Fruit fly (Drosophila melanogaster) whole organism, embryonic: ENCODE results near the gene Cpr.

Experiments used
- Bteb2 ChIP-seq: fragments of 200-800 bp; sonication (Bioruptor generic); optimal IDR thresholded peaks from 2 replicates; lab custom pipeline; 2016; ENCODE audit warnings: missing biosample characterization, missing genetic modification characterization
- CG10274 ChIP-seq: fragments of 200-800 bp; sonication (Bioruptor generic); optimal IDR thresholded peaks from 3 replicates; lab custom pipeline; 2017; ENCODE audit warnings: missing biosample characterization, mild to moderate bottlenecking, missing genetic modification characterization
- CG10654 ChIP-seq: fragments of 200-800 bp; sonication (Bioruptor generic); optimal IDR thresholded peaks from 2 replicates; lab custom pipeline; 2016; ENCODE audit warnings: missing biosample characterization, missing genetic modification characterization
- CG11696 ChIP-seq: fragments of 200-800 bp; sonication (Bioruptor generic); IDR thresholded peaks from 2 replicates; pipeline ENCODE4 v1.3.6; 2022; ENCODE audit warnings: missing biosample characterization, missing genetic modification characterization
- CG12942 ChIP-seq: fragments of 200-800 bp; sonication (Bioruptor generic); optimal IDR thresholded peaks from 3 replicates; lab custom pipeline; 2016; ENCODE audit warnings: missing biosample characterization, missing genetic modification characterization
- CG13123 ChIP-seq: fragments of 200-800 bp; sonication (Bioruptor generic); optimal IDR thresholded peaks from 2 replicates; lab custom pipeline; 2016; ENCODE audit warnings: missing biosample characterization, missing genetic modification characterization
- CG13287 ChIP-seq: fragments of 200-800 bp; sonication (Bioruptor generic); IDR thresholded peaks from 2 replicates; pipeline ENCODE4 v1.3.6; 2022; ENCODE audit warnings: missing biosample characterization, missing genetic modification characterization; ENCODE audit not compliant: partially characterized antibody
- CG14860 ChIP-seq: fragments of 200-800 bp; sonication (Bioruptor generic); IDR thresholded peaks from 3 replicates; pipeline ENCODE4 v1.3.6; 2022; ENCODE audit warnings: missing biosample characterization, missing genetic modification characterization; ENCODE audit not compliant: partially characterized antibody
- CG16863 ChIP-seq: fragments of 200-800 bp; sonication (Bioruptor generic); optimal IDR thresholded peaks from 3 replicates; lab custom pipeline; 2016; ENCODE audit warnings: missing biosample characterization, missing genetic modification characterization
- CG17186 ChIP-seq: fragments of 200-800 bp; sonication (Bioruptor generic); optimal IDR thresholded peaks from 3 replicates; lab custom pipeline; 2017; ENCODE audit warnings: missing biosample characterization, missing genetic modification reagents, missing genetic modification characterization
- CG17802 ChIP-seq: fragments of 200-800 bp; sonication (Bioruptor generic); optimal IDR thresholded peaks from 2 replicates; lab custom pipeline; 2018; ENCODE audit warnings: missing biosample characterization, mild to moderate bottlenecking, missing genetic modification characterization, moderate library complexity
- CG17829 ChIP-seq: fragments of 200-800 bp; optimal IDR thresholded peaks from 2 replicates; lab custom pipeline; 2019; ENCODE audit warnings: missing biosample characterization, mild to moderate bottlenecking, missing genetic modification characterization, moderate library complexity
- CG2129 ChIP-seq: fragments of 200-800 bp; sonication (Bioruptor generic); IDR thresholded peaks from 2 replicates; pipeline ENCODE4 v1.3.6; 2022; ENCODE audit warnings: missing biosample characterization, missing genetic modification characterization; ENCODE audit not compliant: partially characterized antibody
- CG30020 ChIP-seq: fragments of 200-800 bp; optimal IDR thresholded peaks from 2 replicates; lab custom pipeline; 2019; ENCODE audit warnings: missing biosample characterization, mild to moderate bottlenecking, missing genetic modification characterization, moderate library complexity
- CG34224 ChIP-seq: fragments of 200-800 bp; sonication (Bioruptor generic); IDR thresholded peaks from 3 replicates; pipeline ENCODE4 v1.3.6; 2022; ENCODE audit warnings: missing biosample characterization, missing genetic modification characterization; ENCODE audit not compliant: partially characterized antibody
- CG4328 ChIP-seq: fragments of 200-800 bp; sonication (Bioruptor generic); optimal IDR thresholded peaks from 3 replicates; lab custom pipeline; 2017; ENCODE audit warnings: missing biosample characterization, missing genetic modification reagents, missing genetic modification characterization
- CG6683 ChIP-seq: fragments of 200-800 bp; sonication (Bioruptor generic); optimal IDR thresholded peaks from 2 replicates; lab custom pipeline; 2017; ENCODE audit warnings: missing biosample characterization, mild to moderate bottlenecking, missing genetic modification characterization, missing genetic modification reagents
- CG7786 ChIP-seq: fragments of 200-800 bp; sonication (Bioruptor generic); optimal IDR thresholded peaks from 2 replicates; lab custom pipeline; 2016; ENCODE audit warnings: missing biosample characterization, missing genetic modification characterization
- CG8281 ChIP-seq: fragments of 200-800 bp; sonication (Bioruptor generic); optimal IDR thresholded peaks from 2 replicates; lab custom pipeline; 2018; ENCODE audit warnings: missing biosample characterization, mild to moderate bottlenecking, missing genetic modification characterization, moderate library complexity
- CG8944 ChIP-seq: fragments of 200-800 bp; sonication (Bioruptor generic); optimal IDR thresholded peaks from 3 replicates; lab custom pipeline; 2016; ENCODE audit warnings: missing biosample characterization, missing genetic modification characterization
- CG9876 ChIP-seq: fragments of 200-800 bp; sonication (Bioruptor generic); optimal IDR thresholded peaks from 2 replicates; lab custom pipeline; 2016; ENCODE audit warnings: missing biosample characterization, missing genetic modification characterization
- CrebB ChIP-seq: fragments of 200-800 bp; sonication (Bioruptor generic); optimal IDR thresholded peaks from 3 replicates; lab custom pipeline; 2018; ENCODE audit warnings: missing biosample characterization, mild to moderate bottlenecking, missing genetic modification characterization
- Ets65A ChIP-seq: fragments of 200-800 bp; sonication (Bioruptor generic); peaks from one replicate; lab custom pipeline; 2016; ENCODE audit warnings: missing biosample characterization, missing genetic modification characterization
- Fer1 ChIP-seq: fragments of 200-800 bp; sonication (Bioruptor generic); optimal IDR thresholded peaks from 2 replicates; lab custom pipeline; 2017; ENCODE audit warnings: missing biosample characterization, mild to moderate bottlenecking, missing genetic modification characterization
- Gsc ChIP-seq: fragments of 200-800 bp; sonication (Bioruptor generic); IDR thresholded peaks from 2 replicates; pipeline ENCODE4 v1.3.6; 2022; ENCODE audit warnings: missing biosample characterization, missing genetic modification characterization
- Hr39 ChIP-seq: fragments of >200 bp; optimal IDR thresholded peaks from 2 replicates; lab custom pipeline; 2017
- Lhr ChIP-seq: fragments of 200-800 bp; sonication (Bioruptor generic); optimal IDR thresholded peaks from 3 replicates; lab custom pipeline; 2017; ENCODE audit warnings: mild to moderate bottlenecking, missing biosample characterization, missing genetic modification reagents, missing genetic modification characterization
- Mes4 ChIP-seq: fragments of 200-800 bp; sonication (Bioruptor generic); optimal IDR thresholded peaks from 2 replicates; lab custom pipeline; 2016; ENCODE audit warnings: missing biosample characterization, missing genetic modification characterization
- PHDP ChIP-seq: fragments of 200-800 bp; sonication (Bioruptor generic); optimal IDR thresholded peaks from 3 replicates; lab custom pipeline; 2018; ENCODE audit warnings: missing biosample characterization, mild to moderate bottlenecking, missing genetic modification characterization, moderate library complexity
- Ravus ChIP-seq: fragments of 200-800 bp; sonication (Bioruptor generic); IDR thresholded peaks from 2 replicates; pipeline ENCODE4 v1.3.6; 2022; ENCODE audit warnings: missing biosample characterization, missing genetic modification characterization
- Xrp1 ChIP-seq: fragments of 200-800 bp; sonication (Bioruptor generic); IDR thresholded peaks from 2 replicates; pipeline ENCODE4 v1.3.6; 2022; ENCODE audit warnings: missing biosample characterization, missing genetic modification characterization
- ato ChIP-seq: fragments of 200-800 bp; sonication (Bioruptor generic); IDR thresholded peaks from 2 replicates; pipeline ENCODE4 v1.3.6; 2022; ENCODE audit warnings: missing biosample characterization, missing genetic modification characterization; ENCODE audit not compliant: partially characterized antibody
- bbx ChIP-seq: fragments of 200-800 bp; sonication (Bioruptor generic); IDR thresholded peaks from 2 replicates; pipeline ENCODE4 v1.3.6; 2022; ENCODE audit warnings: missing biosample characterization, missing genetic modification characterization; ENCODE audit not compliant: partially characterized antibody
- cas ChIP-seq: fragments of 200-800 bp; sonication (Bioruptor generic); IDR thresholded peaks from 2 replicates; pipeline ENCODE4 v1.3.6; 2022; ENCODE audit warnings: missing biosample characterization, missing genetic modification characterization
- ci ChIP-seq: fragments of 200-800 bp; sonication (Bioruptor generic); IDR thresholded peaks from 3 replicates; pipeline ENCODE4 v1.3.6; 2022; ENCODE audit warnings: missing biosample characterization, missing genetic modification characterization
- corto ChIP-seq: fragments of 200-800 bp; sonication (Bioruptor generic); optimal IDR thresholded peaks from 2 replicates; lab custom pipeline; 2016; ENCODE audit warnings: missing biosample characterization, mild to moderate bottlenecking, missing genetic modification characterization, moderate library complexity
- cwo ChIP-seq: fragments of 200-800 bp; sonication (Bioruptor generic); optimal IDR thresholded peaks from 3 replicates; lab custom pipeline; 2017; ENCODE audit warnings: missing biosample characterization, missing genetic modification characterization, mild to moderate bottlenecking, moderate library complexity, missing genetic modification reagents
- eve ChIP-seq, 2 experiments: fragments of >200 bp; optimal IDR thresholded peaks; 2 replicates each; lab custom pipeline; 2017; ENCODE audit warnings: missing biosample characterization in 2 of 2, missing genetic modification characterization in 2 of 2
- grn ChIP-seq: fragments of 200-800 bp; sonication (Bioruptor generic); optimal IDR thresholded peaks from 3 replicates; lab custom pipeline; 2017; ENCODE audit warnings: missing biosample characterization, missing genetic modification characterization
- gsb-n ChIP-seq: fragments of 200-800 bp; sonication (Bioruptor generic); optimal IDR thresholded peaks from 3 replicates; lab custom pipeline; 2018; ENCODE audit warnings: missing biosample characterization, mild to moderate bottlenecking, missing genetic modification characterization
- klu ChIP-seq: fragments of 200-800 bp; sonication (Bioruptor generic); IDR thresholded peaks from 2 replicates; pipeline ENCODE4 v1.3.6; 2022; ENCODE audit warnings: missing biosample characterization, missing genetic modification characterization
- mirr ChIP-seq: fragments of 200-800 bp; sonication (Bioruptor generic); optimal IDR thresholded peaks from 3 replicates; lab custom pipeline; 2018; ENCODE audit warnings: missing biosample characterization, mild to moderate bottlenecking, missing genetic modification characterization
- nau ChIP-seq: fragments of 200-800 bp; sonication (Bioruptor generic); optimal IDR thresholded peaks from 3 replicates; lab custom pipeline; 2017; ENCODE audit warnings: missing biosample characterization, mild to moderate bottlenecking, missing genetic modification characterization, missing genetic modification reagents
- phol ChIP-seq: fragments of 200-800 bp; sonication (Bioruptor generic); optimal IDR thresholded peaks from 3 replicates; lab custom pipeline; 2018; ENCODE audit warnings: missing biosample characterization, mild to moderate bottlenecking, missing genetic modification characterization, moderate library complexity
- repo ChIP-seq: fragments of 200-800 bp; sonication (Bioruptor generic); optimal IDR thresholded peaks from 2 replicates; lab custom pipeline; 2016; ENCODE audit warnings: missing biosample characterization, missing genetic modification characterization
- row ChIP-seq: fragments of 200-800 bp; sonication (Bioruptor generic); IDR thresholded peaks from 3 replicates; pipeline ENCODE4 v1.3.6; 2022; ENCODE audit warnings: missing biosample characterization, missing genetic modification characterization
- sqz ChIP-seq: fragments of 200-800 bp; sonication (Bioruptor generic); optimal IDR thresholded peaks from 3 replicates; lab custom pipeline; 2018; ENCODE audit warnings: missing biosample characterization, mild to moderate bottlenecking, missing genetic modification characterization
- trh ChIP-seq: fragments of 200-800 bp; sonication (Bioruptor generic); optimal IDR thresholded peaks from 2 replicates; lab custom pipeline; 2016; ENCODE audit warnings: missing biosample characterization, missing genetic modification characterization
- z ChIP-seq: fragments of 200-800 bp; sonication (Bioruptor generic); IDR thresholded peaks from 3 replicates; pipeline ENCODE4 v1.3.6; 2022; ENCODE audit warnings: missing biosample characterization, missing genetic modification characterization

The Cpr gene

DNA sequence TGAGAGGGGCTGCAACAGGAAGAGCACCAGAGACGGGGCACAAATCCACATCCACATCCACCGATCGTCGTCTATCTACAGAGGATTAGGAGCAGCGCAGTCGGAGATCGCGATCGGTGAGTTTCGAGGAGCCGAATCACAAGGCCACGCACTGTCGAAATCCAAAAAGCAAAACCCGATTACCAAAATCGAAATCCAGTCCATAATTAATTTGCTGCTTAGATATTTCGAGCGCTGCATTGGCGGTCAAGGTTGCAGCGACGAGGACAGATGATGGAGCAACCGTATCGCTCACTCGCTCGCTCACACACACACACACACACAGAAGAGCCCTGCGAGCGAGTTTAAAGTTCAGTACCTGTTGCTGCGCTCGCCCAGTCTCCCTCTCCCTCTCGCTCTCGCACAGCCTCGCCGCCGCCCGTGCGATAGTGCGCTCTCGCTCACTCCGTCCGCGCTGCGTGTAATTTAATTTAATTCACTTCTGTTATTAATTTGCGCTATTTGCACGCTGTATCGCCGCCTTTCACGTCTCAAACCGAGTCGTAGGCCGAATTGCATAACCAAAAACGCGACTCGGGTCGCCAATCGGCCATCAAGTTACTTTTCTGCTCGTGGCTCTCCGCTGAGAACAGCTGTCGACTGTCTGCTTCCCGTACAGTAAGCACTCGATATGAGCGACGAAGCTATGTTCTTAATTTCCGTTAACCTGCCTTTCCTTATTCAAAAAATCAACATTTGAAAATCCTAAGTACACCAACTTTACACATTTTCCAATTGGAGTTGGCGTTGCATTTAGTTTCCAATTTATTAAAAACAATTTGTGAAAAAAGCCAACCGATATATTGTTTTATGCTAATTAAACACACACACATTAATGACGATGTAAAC is 618 bp downstream of the Cpr start (continued):
- TF ChIP-seq CG16863 (GFP tag; lab: Kevin White, UChicago) (peak; percentile 40), CG11696 (GFP tag; lab: Robert Waterston, UW) (no peak), eve (GFP tag; optimal IDR thresholded peaks at IDR 0.05; lab: Kevin White, UChicago) (no peak), phol (tag; lab: Kevin White, UChicago) (peak; percentile 46), cwo (GFP tag; lab: Kevin White, UChicago) (peak; percentile 32), PHDP (tag; lab: Kevin White, UChicago) (peak; percentile 51), corto (GFP tag; lab: Kevin White, UChicago) (no peak), CG10274 (GFP tag; lab: Kevin White, UChicago) (no peak), Hr39 (lab: Kevin White, UChicago) (no peak), CG7786 (GFP tag; lab: Kevin White, UChicago) (peak; percentile 71), Xrp1 (GFP tag; lab: Robert Waterston, UW) (peak; percentile 47; the same call in 1 of the 2 replicates), Lhr (GFP tag; lab: Kevin White, UChicago) (no peak), Ravus (GFP tag; lab: Robert Waterston, UW) (no peak), CG17186 (GFP tag; lab: Kevin White, UChicago) (no peak), Ets65A (GFP tag; lab: Kevin White, UChicago) (peak; percentile 91), CG13123 (no peak), CG17829 (tag; lab: Kevin White, UChicago) (peak; percentile 7), gsb-n (tag; lab: Kevin White, UChicago) (no peak), CG14860 (GFP tag; lab: Robert Waterston, UW) (no peak), klu (GFP tag; lab: Robert Waterston, UW) (no peak), z (GFP tag; lab: Robert Waterston, UW) (no peak), ci (GFP tag; lab: Robert Waterston, UW) (0 out of 3 replicates have a peak, but pooled peaks have one; percentile 34), ato (GFP tag; lab: Robert Waterston, UW) (no peak), CG4328 (GFP tag; lab: Kevin White, UChicago) (no peak), CG10654 (no peak), CG34224 (GFP tag; lab: Robert Waterston, UW) (no peak; the same call in 2 of the 3 replicates), Gsc (GFP tag; lab: Robert Waterston, UW) (no peak), cas (GFP tag; lab: Robert Waterston, UW) (peak; percentile 26; the same call in 1 of the 2 replicates), CG8944 (GFP tag; lab: Kevin White, UChicago) (no peak), CrebB (tag; lab: Kevin White, UChicago) (no peak), Mes4 (peak; percentile 43), CG2129 (no peak), mirr (GFP tag; lab: Kevin White, UChicago) (no peak), CG17802 (peak; percentile 6), Bteb2 (GFP tag; lab: Kevin White, UChicago) (peak; percentile 30), CG13287 (no peak; the same call in 1 of the 2 replicates), bbx (GFP tag; lab: Robert Waterston, UW) (no peak), grn (peak; percentile 67), repo (GFP tag; lab: Kevin White, UChicago) (peak; percentile 38), sqz (GFP tag; lab: Kevin White, UChicago) (no peak), CG9876 (no peak), CG6683 (no peak), CG30020 (tag; lab: Kevin White, UChicago) (no peak), nau (GFP tag; lab: Kevin White, UChicago) (no peak), CG8281 (tag; lab: Kevin White, UChicago) (no peak), Fer1 (GFP tag; lab: Kevin White, UChicago) (peak; percentile 14), row (peak; percentile 73), trh (no peak), CG12942 (no peak)
